Fruit fly (Drosophila melanogaster): ENCODE results near the gene UbcE2H.
A peak's percentile ranks its signal among the peaks of the same experiment; 100 is the strongest.

DNA sequence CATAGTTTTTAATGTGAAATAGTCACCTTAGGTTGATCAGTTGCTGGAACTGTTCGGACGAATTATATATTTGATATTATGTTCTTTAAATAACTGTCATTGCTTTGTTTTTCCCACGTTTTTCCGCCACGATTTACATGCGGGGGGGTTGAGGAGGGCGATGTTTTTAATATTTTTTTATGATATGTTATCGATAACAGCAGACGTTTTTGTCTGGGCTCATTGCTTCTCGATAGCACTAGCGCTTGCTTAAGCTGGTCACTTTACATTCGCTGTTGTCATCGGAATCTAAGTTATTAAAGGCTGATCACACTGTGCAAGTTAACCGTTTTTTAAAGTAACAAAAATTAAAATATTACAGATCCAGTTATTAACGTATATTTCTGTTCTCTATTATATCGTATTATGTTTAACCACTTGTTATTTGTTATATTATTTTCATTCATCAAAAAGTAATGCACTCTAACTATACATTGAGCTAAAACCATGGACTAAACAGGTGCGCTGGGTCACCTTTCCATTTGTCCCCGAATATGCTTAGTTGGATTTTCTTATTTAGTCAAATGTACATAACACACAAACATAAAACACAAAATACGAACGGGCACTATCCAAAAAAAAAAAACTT is 18.4 kb downstream of the UbcE2H start, which contains the start of the genes Upf2 and CG1571:
- TF ChIP-seq kay (GFP tag; ENCODE audit: borderline replicate concordance) (no peak), Mnt (GFP tag; optimal IDR thresholded peaks at IDR 0.05) (peak; percentile 70), CG11617 (GFP tag; optimal IDR thresholded peaks at IDR 0.05) (no peak), CG5204 (GFP tag; optimal IDR thresholded peaks at IDR 0.05) (no peak), Hr96 (GFP tag; optimal IDR thresholded peaks at IDR 0.05) (no peak), CG7045 (GFP tag; optimal IDR thresholded peaks at IDR 0.05) (no peak), toe (GFP tag; optimal IDR thresholded peaks at IDR 0.05) (no peak), CG1620 (GFP tag; optimal IDR thresholded peaks at IDR 0.05) (no peak), CG12768 (GFP tag; optimal IDR thresholded peaks at IDR 0.05) (no peak), Crg-1 (GFP tag; optimal IDR thresholded peaks at IDR 0.05) (no peak)
